Worm (Caenorhabditis elegans) whole organism, L4/young adult: ENCODE data around the gene C13A10.1.

Source experiments
- W03F9.2 ChIP-seq: fragments of 150-350 bp; optimal IDR thresholded peaks from 2 replicates; lab custom pipeline; 2014; ENCODE audit warnings: missing biosample characterization, missing genetic modification characterization
- dao-5 ChIP-seq: sonication (generic microtip); optimal IDR thresholded peaks from 2 replicates; lab custom pipeline; 2016; ENCODE audit warnings: missing genotype, missing genetic modification characterization, moderate library complexity, missing compliant biosample characterization
- him-1 ChIP-seq: sonication (generic microtip); optimal IDR thresholded peaks from 2 replicates; lab custom pipeline; 2016; ENCODE audit warnings: missing genotype, missing genetic modification reagents, missing genetic modification characterization, missing compliant biosample characterization

DNA sequence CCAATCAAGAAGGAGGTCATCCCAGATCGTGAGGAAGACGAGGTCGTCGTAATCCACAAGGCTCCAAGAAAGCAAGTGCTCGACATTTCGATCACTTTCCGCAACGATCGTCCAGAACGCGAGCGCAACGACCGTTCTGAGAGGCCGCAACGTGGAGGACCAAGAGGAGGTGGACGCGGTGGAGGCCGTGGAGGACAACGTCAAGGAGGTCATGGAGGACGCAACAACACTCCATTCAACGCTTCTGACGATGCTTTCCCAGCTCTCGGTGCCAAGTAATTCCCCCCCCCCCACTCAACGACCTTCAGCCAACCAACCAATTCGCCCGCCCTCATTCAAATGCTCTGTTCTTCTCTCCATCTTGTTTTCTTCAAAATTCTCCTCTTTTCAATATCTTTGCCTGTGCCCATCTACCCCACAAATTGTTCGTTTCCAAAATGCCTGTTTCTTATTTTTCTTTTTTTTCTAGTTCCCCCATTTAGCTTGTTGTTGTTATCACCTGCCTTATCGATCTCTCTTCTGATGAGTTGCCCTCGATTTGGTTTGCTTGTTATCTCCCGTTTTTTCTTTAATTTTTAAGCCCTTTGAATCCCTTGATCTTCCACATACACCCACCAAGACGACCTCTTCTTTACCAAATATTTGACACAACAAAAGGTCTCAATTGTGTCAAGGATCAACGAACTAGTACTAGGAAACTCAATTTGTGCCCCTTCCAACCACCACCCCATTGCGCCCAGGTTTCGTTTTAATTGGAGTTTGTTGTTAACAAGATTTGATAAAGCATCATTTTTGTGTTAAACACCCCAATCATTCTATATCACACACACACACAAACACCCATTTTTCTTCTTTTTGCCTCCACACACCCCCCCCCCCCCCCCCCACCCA, 32.9 kb downstream of the C13A10.1 start:
- TF ChIP-seq W03F9.2 (tag; lab: Kevin White, UChicago): no peak
- no peak for TF ChIP-seq him-1
- no peak for TF ChIP-seq dao-5
